Fruit fly (Drosophila melanogaster): ENCODE data around the gene ssx.
A peak's percentile ranks its signal among the peaks of the same experiment; 100 is the strongest.

The ssx gene

dm6 chrX:1398455-1399055 lies 28.2 kb downstream of the ssx start (continued):
- peak; percentile 71 for TF ChIP-seq bcd (GFP tag; optimal IDR thresholded peaks at IDR 0.05)
- peak; percentile 80 for TF ChIP-seq Xrp1 (GFP tag; IDR thresholded peaks at IDR 0.05)
- TF ChIP-seq Spps (tag; optimal IDR thresholded peaks at IDR 0.05) = no peak
- TF ChIP-seq Dll (GFP tag; IDR thresholded peaks at IDR 0.05; ENCODE audit: partially characterized antibody) = no peak
- TF ChIP-seq ara (GFP tag; IDR thresholded peaks at IDR 0.05) = peak; percentile 55; the same call in 1 of the 2 replicates
- TF ChIP-seq CG32532 (GFP tag; IDR thresholded peaks at IDR 0.05) = peak; percentile 58
- peak; percentile 59 for TF ChIP-seq PHDP (tag; optimal IDR thresholded peaks at IDR 0.05)
- TF ChIP-seq CG18262 (tag; optimal IDR thresholded peaks at IDR 0.05) = peak; percentile 51
- TF ChIP-seq mirr (GFP tag; optimal IDR thresholded peaks at IDR 0.05) = no peak
- TF ChIP-seq fu2 (GFP tag; optimal IDR thresholded peaks at IDR 0.05) = peak; percentile 19
- TF ChIP-seq CG2678 (tag; optimal IDR thresholded peaks at IDR 0.05) = peak; percentile 71
- peak; percentile 75 for TF ChIP-seq Chrac-16 (GFP tag; optimal IDR thresholded peaks at IDR 0.05)
- no peak for TF ChIP-seq CG17186 (GFP tag; optimal IDR thresholded peaks at IDR 0.05)
- TF ChIP-seq pan (optimal IDR thresholded peaks at IDR 0.05) = no peak
- TF ChIP-seq pan (GFP tag; optimal IDR thresholded peaks at IDR 0.05 in 1 of 2, IDR thresholded peaks at IDR 0.05 in 1 of 2) = peak in 1 of 2 experiments; percentile 70
- TF ChIP-seq CG1647 (GFP tag; optimal IDR thresholded peaks at IDR 0.05) = peak; percentile 37
- TF ChIP-seq CG7928 (GFP tag; optimal IDR thresholded peaks at IDR 0.05) = no peak
- TF ChIP-seq CG11247 (GFP tag; IDR thresholded peaks at IDR 0.05) = peak; percentile 57; the same call in 1 of the 2 replicates
- no peak for TF ChIP-seq luna (GFP tag; optimal IDR thresholded peaks at IDR 0.05)
- peak; percentile 76 for TF ChIP-seq Gug (GFP tag; IDR thresholded peaks at IDR 0.05)
- TF ChIP-seq MESR4 (GFP tag; optimal IDR thresholded peaks at IDR 0.05) = no peak
- no peak for TF ChIP-seq Opbp (GFP tag; IDR thresholded peaks at IDR 0.05; ENCODE audit: partially characterized antibody)
- TF ChIP-seq CG32767 (GFP tag; IDR thresholded peaks at IDR 0.05) = peak; percentile 63; the same call in 1 of the 2 replicates
- peak; percentile 61; the same call in 2 of the 3 replicates for TF ChIP-seq CG11456 (GFP tag; IDR thresholded peaks at IDR 0.05)
- TF ChIP-seq CG7786 (GFP tag; optimal IDR thresholded peaks at IDR 0.05) = peak; percentile 65
- peak; percentile 57; the same call in 1 of the 2 replicates for TF ChIP-seq CG31224 (GFP tag; IDR thresholded peaks at IDR 0.05)
- TF ChIP-seq Side (GFP tag; optimal IDR thresholded peaks at IDR 0.05) = peak; percentile 54
- TF ChIP-seq gem (tag; optimal IDR thresholded peaks at IDR 0.05) = peak; percentile 71
- peak; percentile 55 for TF ChIP-seq NfI (GFP tag; optimal IDR thresholded peaks at IDR 0.05)
- peak; percentile 28 for TF ChIP-seq CG1529 (GFP tag; optimal IDR thresholded peaks at IDR 0.05)
- no peak for TF ChIP-seq CG3838 (GFP tag; optimal IDR thresholded peaks at IDR 0.05)
- TF ChIP-seq CG6272 (GFP tag; IDR thresholded peaks at IDR 0.05) = peak; percentile 64
- TF ChIP-seq scrt (GFP tag; optimal IDR thresholded peaks at IDR 0.05) = peak; percentile 38
- TF ChIP-seq da (GFP tag; optimal IDR thresholded peaks at IDR 0.05) = no peak
- peak; percentile 87 for TF ChIP-seq dysf (GFP tag; IDR thresholded peaks at IDR 0.05)
- TF ChIP-seq kay (GFP tag; optimal IDR thresholded peaks at IDR 0.05) = peak; percentile 36
- peak; percentile 55 for TF ChIP-seq CG1602 (GFP tag; optimal IDR thresholded peaks at IDR 0.05)
- peak; percentile 66 for TF ChIP-seq Oli (tag; optimal IDR thresholded peaks at IDR 0.05)
- peak; percentile 61 to 67 for TF ChIP-seq dpn (GFP tag; optimal IDR thresholded peaks at IDR 0.05)
- TF ChIP-seq chif (GFP tag; optimal IDR thresholded peaks at IDR 0.05) = peak; percentile 11 to 72
- no peak for TF ChIP-seq CG1832 (GFP tag; optimal IDR thresholded peaks at IDR 0.05)
- peak; percentile 34; the same call in 1 of the 2 replicates for TF ChIP-seq MBD-R2 (GFP tag; IDR thresholded peaks at IDR 0.05)
- TF ChIP-seq CG3065 (GFP tag; optimal IDR thresholded peaks at IDR 0.05) = no peak
- peak; percentile 10 for TF ChIP-seq Asciz (GFP tag; optimal IDR thresholded peaks at IDR 0.05)
- peak; percentile 67 for TF ChIP-seq CG14014 (GFP tag; IDR thresholded peaks at IDR 0.05)
- TF ChIP-seq H15 (GFP tag; IDR thresholded peaks at IDR 0.05) = peak; percentile 52; the same call in 1 of the 3 replicates
- TF ChIP-seq CG11723 (GFP tag; optimal IDR thresholded peaks at IDR 0.05) = no peak
- peak; percentile 11 for TF ChIP-seq jumu (GFP tag; optimal IDR thresholded peaks at IDR 0.05)
- no peak for TF ChIP-seq mld (GFP tag; IDR thresholded peaks at IDR 0.05; ENCODE audit: partially characterized antibody)
- TF ChIP-seq CG8290 (GFP tag; optimal IDR thresholded peaks at IDR 0.05) = peak; percentile 11
- TF ChIP-seq CG8290 (tag; optimal IDR thresholded peaks at IDR 0.05) = peak in 1 of 2 experiments; percentile 89

Data from whole organism, embryonic.